Fruit fly (Drosophila melanogaster) whole organism, embryonic: ENCODE measurements around the gene CG3702.

Experiments
- Atf6 ChIP-seq: fragments of 200-800 bp; sonication (Bioruptor generic); IDR thresholded peaks from 2 replicates; pipeline ENCODE4 v1.3.6; 2022; ENCODE audit warnings: missing biosample characterization, missing genetic modification characterization
- CG10431 ChIP-seq: fragments of 200-800 bp; sonication (Bioruptor generic); optimal IDR thresholded peaks from 3 replicates; lab custom pipeline; 2018; ENCODE audit warnings: missing biosample characterization, mild to moderate bottlenecking, missing genetic modification characterization
- CG10654 ChIP-seq: fragments of 200-800 bp; sonication (Bioruptor generic); optimal IDR thresholded peaks from 2 replicates; lab custom pipeline; 2016; ENCODE audit warnings: missing biosample characterization, missing genetic modification characterization
- CG12071 ChIP-seq: fragments of 200-800 bp; sonication (Bioruptor generic); optimal IDR thresholded peaks from 3 replicates; lab custom pipeline; 2018; ENCODE audit warnings: missing biosample characterization, mild to moderate bottlenecking, missing genetic modification characterization
- CG12391 ChIP-seq: fragments of 200-800 bp; sonication (Bioruptor generic); optimal IDR thresholded peaks from 3 replicates; lab custom pipeline; 2018; ENCODE audit warnings: missing biosample characterization, mild to moderate bottlenecking, missing genetic modification characterization, moderate library complexity
- CG13424 ChIP-seq: fragments of 200-800 bp; sonication (Bioruptor generic); optimal IDR thresholded peaks from 2 replicates; lab custom pipeline; 2019; ENCODE audit warnings: missing biosample characterization, mild to moderate bottlenecking, missing genetic modification characterization, moderate library complexity
- CG13624 ChIP-seq: fragments of 200-800 bp; sonication (Bioruptor generic); optimal IDR thresholded peaks from 2 replicates; lab custom pipeline; 2016; ENCODE audit warnings: missing biosample characterization, missing genetic modification characterization
- CG14441 ChIP-seq: fragments of 200-800 bp; sonication (Bioruptor generic); IDR thresholded peaks from 2 replicates; pipeline ENCODE4 v1.3.6; 2022; ENCODE audit warnings: missing biosample characterization, missing genetic modification characterization
- CG16779 ChIP-seq: fragments of 200-800 bp; sonication (Bioruptor generic); IDR thresholded peaks from 2 replicates; pipeline ENCODE4 v1.3.6; 2022; ENCODE audit warnings: missing biosample characterization, missing genetic modification characterization
- CG30020 ChIP-seq: fragments of 200-800 bp; optimal IDR thresholded peaks from 2 replicates; lab custom pipeline; 2019; ENCODE audit warnings: missing biosample characterization, mild to moderate bottlenecking, missing genetic modification characterization, moderate library complexity
- CG31388 ChIP-seq: fragments of 200-800 bp; sonication (Bioruptor generic); optimal IDR thresholded peaks from 2 replicates; lab custom pipeline; 2016; ENCODE audit warnings: missing biosample characterization, missing genetic modification characterization
- CG31441 ChIP-seq: fragments of 200-800 bp; sonication (Bioruptor generic); IDR thresholded peaks from 2 replicates; pipeline ENCODE4 v1.3.6; 2022; ENCODE audit warnings: missing biosample characterization, missing genetic modification characterization
- CG3163 ChIP-seq: fragments of 200-800 bp; sonication (Bioruptor generic); optimal IDR thresholded peaks from 3 replicates; lab custom pipeline; 2016; ENCODE audit warnings: missing biosample characterization, missing genetic modification characterization
- CG3281 ChIP-seq: fragments of 200-800 bp; sonication (Bioruptor generic); optimal IDR thresholded peaks from 3 replicates; lab custom pipeline; 2017; ENCODE audit warnings: missing biosample characterization, mild to moderate bottlenecking, missing genetic modification characterization
- CG34422 ChIP-seq: fragments of 200-800 bp; sonication (Bioruptor generic); IDR thresholded peaks from 3 replicates; pipeline ENCODE4 v1.3.6; 2022; ENCODE audit warnings: missing biosample characterization, missing genetic modification characterization
- CG42726 ChIP-seq: fragments of 200-800 bp; sonication (Bioruptor generic); IDR thresholded peaks from 2 replicates; pipeline ENCODE4 v1.3.6; 2022; ENCODE audit warnings: missing biosample characterization, missing genetic modification characterization; ENCODE audit not compliant: partially characterized antibody
- CG6654 ChIP-seq: fragments of 200-800 bp; sonication (Bioruptor generic); optimal IDR thresholded peaks from 2 replicates; lab custom pipeline; 2017; ENCODE audit warnings: missing biosample characterization, mild to moderate bottlenecking, missing genetic modification characterization
- CG6765 ChIP-seq: fragments of 200-800 bp; sonication (Bioruptor generic); optimal IDR thresholded peaks from 3 replicates; lab custom pipeline; 2017; ENCODE audit warnings: missing biosample characterization, mild to moderate bottlenecking, missing genetic modification characterization
- CG7839 ChIP-seq: fragments of 200-800 bp; sonication (Bioruptor generic); optimal IDR thresholded peaks from 3 replicates; lab custom pipeline; 2018; ENCODE audit warnings: missing biosample characterization, mild to moderate bottlenecking, missing genetic modification characterization, moderate library complexity
- CG8388 ChIP-seq: fragments of 200-800 bp; sonication (Bioruptor generic); optimal IDR thresholded peaks from 2 replicates; lab custom pipeline; 2019; ENCODE audit warnings: missing biosample characterization, mild to moderate bottlenecking, missing genetic modification characterization, moderate library complexity
- CG9797 ChIP-seq: fragments of 200-800 bp; sonication (Bioruptor generic); optimal IDR thresholded peaks from 3 replicates; lab custom pipeline; 2018; ENCODE audit warnings: missing biosample characterization, mild to moderate bottlenecking, missing genetic modification characterization
- E2f1 ChIP-seq: fragments of 200-800 bp; sonication (Bioruptor generic); IDR thresholded peaks from 2 replicates; pipeline ENCODE4 v1.3.6; 2022; ENCODE audit warnings: missing biosample characterization, missing genetic modification characterization
- HHEX ChIP-seq: fragments of 200-800 bp; sonication (Bioruptor generic); optimal IDR thresholded peaks from 3 replicates; lab custom pipeline; 2017; ENCODE audit warnings: missing biosample characterization, mild to moderate bottlenecking, missing genetic modification characterization, missing genetic modification reagents
- Hey ChIP-seq: fragments of 200-800 bp; sonication (Bioruptor generic); optimal IDR thresholded peaks from 3 replicates; lab custom pipeline; 2018; ENCODE audit warnings: missing biosample characterization, mild to moderate bottlenecking, missing genetic modification characterization
- Hmr ChIP-seq: fragments of 200-800 bp; sonication (Bioruptor generic); optimal IDR thresholded peaks from 3 replicates; lab custom pipeline; 2017; ENCODE audit warnings: mild to moderate bottlenecking, missing biosample characterization, missing genetic modification reagents, missing genetic modification characterization
- Hr51 ChIP-seq, 2 experiments: fragments of 200-800 bp; sonication (Bioruptor generic); optimal IDR thresholded peaks; 2 replicates in 1 of 2; 3 replicates in 1 of 2; lab custom pipeline; 2016 to 2018; ENCODE audit warnings: missing biosample characterization in 2 of 2, missing genetic modification characterization in 2 of 2, mild to moderate bottlenecking in 1 of 2, moderate library complexity in 1 of 2
- NK7.1 ChIP-seq: fragments of 200-800 bp; sonication (Bioruptor generic); optimal IDR thresholded peaks from 3 replicates; lab custom pipeline; 2016; ENCODE audit warnings: missing biosample characterization, missing genetic modification characterization
- Oaz ChIP-seq: fragments of 200-800 bp; sonication (Bioruptor generic); IDR thresholded peaks from 2 replicates; pipeline ENCODE4 v1.3.6; 2022; ENCODE audit warnings: missing biosample characterization, missing genetic modification characterization
- Ptx1 ChIP-seq: fragments of 200-800 bp; sonication (Bioruptor generic); IDR thresholded peaks from 2 replicates; pipeline ENCODE4 v1.3.6; 2022; ENCODE audit warnings: missing biosample characterization, missing genetic modification characterization
- Scr ChIP-seq: fragments of 200-800 bp; sonication (Bioruptor generic); IDR thresholded peaks from 2 replicates; pipeline ENCODE4 v1.3.6; 2022; ENCODE audit warnings: missing biosample characterization, missing genetic modification characterization; ENCODE audit not compliant: partially characterized antibody
- corto ChIP-seq: fragments of 200-800 bp; sonication (Bioruptor generic); optimal IDR thresholded peaks from 2 replicates; lab custom pipeline; 2016; ENCODE audit warnings: missing biosample characterization, mild to moderate bottlenecking, missing genetic modification characterization, moderate library complexity
- crp ChIP-seq, 2 experiments: fragments of 200-800 bp; sonication (Bioruptor generic); optimal IDR thresholded peaks; 2 replicates in 1 of 2; 3 replicates in 1 of 2; lab custom pipeline; 2017; ENCODE audit warnings: missing biosample characterization in 2 of 2, missing genetic modification characterization in 2 of 2, mild to moderate bottlenecking in 1 of 2, moderate library complexity in 1 of 2
- dysf ChIP-seq: fragments of 200-800 bp; sonication (Bioruptor generic); IDR thresholded peaks from 3 replicates; pipeline ENCODE4 v1.3.6; 2022; ENCODE audit warnings: missing biosample characterization, missing genetic modification characterization
- ems ChIP-seq: fragments of 200-800 bp; sonication (Bioruptor generic); optimal IDR thresholded peaks from 3 replicates; lab custom pipeline; 2016; ENCODE audit warnings: missing biosample characterization, missing genetic modification characterization
- fd102C ChIP-seq: fragments of 200-800 bp; sonication (Bioruptor generic); optimal IDR thresholded peaks from 2 replicates; lab custom pipeline; 2018; ENCODE audit warnings: missing biosample characterization, mild to moderate bottlenecking, missing genetic modification characterization, moderate library complexity
- gt ChIP-seq: fragments of 200-800 bp; sonication (Bioruptor generic); IDR thresholded peaks from 2 replicates; pipeline ENCODE4 v1.3.6; 2022; ENCODE audit warnings: missing biosample characterization, missing genetic modification characterization
- hbn ChIP-seq: fragments of 200-800 bp; sonication (Bioruptor generic); IDR thresholded peaks from 2 replicates; pipeline ENCODE4 v1.3.6; 2022; ENCODE audit warnings: missing biosample characterization, missing genetic modification characterization; ENCODE audit not compliant: partially characterized antibody
- hth ChIP-seq: fragments of >200 bp; optimal IDR thresholded peaks from 2 replicates; lab custom pipeline; 2017; ENCODE audit warnings: inconsistent platforms
- jing ChIP-seq: fragments of 200-800 bp; sonication (Bioruptor generic); optimal IDR thresholded peaks from 2 replicates; lab custom pipeline; 2018; ENCODE audit warnings: missing biosample characterization, mild to moderate bottlenecking, missing genetic modification characterization
- kah ChIP-seq: fragments of 200-800 bp; sonication (Bioruptor generic); optimal IDR thresholded peaks from 2 replicates; lab custom pipeline; 2018; ENCODE audit warnings: missing biosample characterization, mild to moderate bottlenecking, missing genetic modification characterization
- ken ChIP-seq: fragments of 200-800 bp; sonication (Bioruptor generic); IDR thresholded peaks from 3 replicates; pipeline ENCODE4 v1.3.6; 2022; ENCODE audit warnings: missing biosample characterization, missing genetic modification characterization
- knrl ChIP-seq: fragments of 200-800 bp; sonication (Bioruptor generic); IDR thresholded peaks from 3 replicates; pipeline ENCODE4 v1.3.6; 2022; ENCODE audit warnings: missing biosample characterization, missing genetic modification characterization; ENCODE audit not compliant: partially characterized antibody
- nau ChIP-seq: fragments of 200-800 bp; sonication (Bioruptor generic); optimal IDR thresholded peaks from 3 replicates; lab custom pipeline; 2017; ENCODE audit warnings: missing biosample characterization, mild to moderate bottlenecking, missing genetic modification characterization, missing genetic modification reagents
- pita ChIP-seq: fragments of 200-800 bp; sonication (Bioruptor generic); optimal IDR thresholded peaks from 2 replicates; lab custom pipeline; 2017; ENCODE audit warnings: missing biosample characterization, mild to moderate bottlenecking, missing genetic modification characterization
- sd ChIP-seq: fragments of 200-800 bp; sonication (Bioruptor generic); optimal IDR thresholded peaks from 3 replicates; lab custom pipeline; 2018; ENCODE audit warnings: missing biosample characterization, mild to moderate bottlenecking, missing genetic modification characterization, moderate library complexity
- sens ChIP-seq: fragments of 200-800 bp; sonication (Bioruptor generic); peaks from one replicate; lab custom pipeline; 2016; ENCODE audit warnings: missing biosample characterization, missing genetic modification characterization
- so ChIP-seq: fragments of 200-800 bp; sonication (Bioruptor generic); IDR thresholded peaks from 3 replicates; pipeline ENCODE4 v1.3.6; 2022; ENCODE audit warnings: missing biosample characterization, missing genetic modification characterization
- sob ChIP-seq: fragments of 200-800 bp; sonication (Bioruptor generic); IDR thresholded peaks from 2 replicates; pipeline ENCODE4 v1.3.6; 2022; ENCODE audit warnings: missing biosample characterization, missing genetic modification characterization
- usp ChIP-seq: fragments of >200 bp; optimal IDR thresholded peaks from 2 replicates; lab custom pipeline; 2017; ENCODE audit warnings: missing biosample characterization, missing genetic modification characterization
- vnd ChIP-seq: fragments of 200-800 bp; sonication (Bioruptor generic); IDR thresholded peaks from 3 replicates; pipeline ENCODE4 v1.3.6; 2022; ENCODE audit warnings: missing biosample characterization, missing genetic modification characterization; ENCODE audit not compliant: partially characterized antibody
- wek ChIP-seq: fragments of 200-800 bp; sonication (Bioruptor generic); optimal IDR thresholded peaks from 3 replicates; lab custom pipeline; 2018; ENCODE audit warnings: missing biosample characterization, mild to moderate bottlenecking, missing genetic modification characterization, moderate library complexity
- zfh1 ChIP-seq: fragments of 200-800 bp; sonication (Bioruptor generic); IDR thresholded peaks from 3 replicates; pipeline ENCODE4 v1.3.6; 2022; ENCODE audit warnings: missing biosample characterization, missing genetic modification characterization

CG3702 gene

dm6 chr2L:4230562-4230961 lies 3.7 kb upstream of the CG3702 start (continued):
- TF ChIP-seq Hr51 (GFP tag; optimal IDR thresholded peaks at IDR 0.05; lab: Kevin White, UChicago) (peak in 1 of 2 experiments; percentile 21), knrl (no peak), nau (GFP tag; lab: Kevin White, UChicago) (no peak), so (GFP tag; lab: Robert Waterston, UW) (no peak), CG31388 (GFP tag; lab: Kevin White, UChicago) (no peak), CG6654 (GFP tag; lab: Kevin White, UChicago) (no peak), CG13624 (GFP tag; lab: Kevin White, UChicago) (no peak), CG6765 (no peak), CG16779 (GFP tag; lab: Robert Waterston, UW) (no peak), Atf6 (GFP tag; lab: Robert Waterston, UW) (no peak), CG31441 (GFP tag; lab: Robert Waterston, UW) (no peak), CG14441 (no peak), wek (GFP tag; lab: Kevin White, UChicago) (no peak), vnd (GFP tag; lab: Robert Waterston, UW) (no peak), ken (GFP tag; lab: Robert Waterston, UW) (no peak), Hmr (GFP tag; lab: Kevin White, UChicago) (peak; percentile 3), CG10654 (GFP tag; lab: Kevin White, UChicago) (no peak), ems (GFP tag; lab: Kevin White, UChicago) (no peak), Ptx1 (no peak), sd (tag; lab: Kevin White, UChicago) (no peak), NK7.1 (GFP tag; lab: Kevin White, UChicago) (no peak), CG34422 (GFP tag; lab: Robert Waterston, UW) (no peak), sens (GFP tag; lab: Kevin White, UChicago) (peak; percentile 69), jing (no peak), zfh1 (GFP tag; lab: Robert Waterston, UW) (no peak), CG9797 (GFP tag; lab: Kevin White, UChicago) (no peak), corto (no peak), hth (no peak), CG3163 (GFP tag; lab: Kevin White, UChicago) (no peak), kah (GFP tag; lab: Kevin White, UChicago) (no peak), CG30020 (tag; lab: Kevin White, UChicago) (no peak), Oaz (no peak), CG13424 (tag; lab: Kevin White, UChicago) (no peak)

- TF ChIP-seq HHEX (peak; percentile 24), pita (no peak), CG7839 (tag; lab: Kevin White, UChicago) (no peak), sob (no peak), usp (GFP tag; lab: Kevin White, UChicago) (no peak), CG30020 (tag; lab: Kevin White, UChicago) (no peak), fd102C (GFP tag; lab: Kevin White, UChicago) (no peak), gt (GFP tag; lab: Robert Waterston, UW) (no peak), kah (GFP tag; lab: Kevin White, UChicago) (no peak), CG42726 (GFP tag; lab: Robert Waterston, UW) (0 out of 2 replicates have a peak, but pooled peaks have one; percentile 34), CG12391 (tag; lab: Kevin White, UChicago) (no peak), so (GFP tag; lab: Robert Waterston, UW) (no peak), CG10431 (peak; percentile 32), CG12071 (GFP tag; lab: Kevin White, UChicago) (no peak), Hey (tag; lab: Kevin White, UChicago) (no peak), crp (GFP tag; optimal IDR thresholded peaks at IDR 0.05; lab: Kevin White, UChicago) (no peak), CG8388 (GFP tag; lab: Kevin White, UChicago) (no peak), dysf (no peak), Scr (GFP tag; lab: Robert Waterston, UW) (no peak), E2f1 (GFP tag; lab: Robert Waterston, UW) (no peak), hbn (GFP tag; lab: Robert Waterston, UW) (no peak), CG3281 (GFP tag; lab: Kevin White, UChicago) (peak; percentile 24)
These were observed 649 bp upstream of the CG3702 start, which contains the start of gene RpL40 for dm6 chr2L:4227546-4227945. TSS of gene RpL40 (plus strand) at chr2L:4227699.
